Fruit fly (Drosophila melanogaster) whole organism, embryonic: ENCODE results near the gene CG13613.

Source experiments
- ATbp ChIP-seq: fragments of 200-800 bp; sonication (Bioruptor generic); optimal IDR thresholded peaks from 2 replicates; lab custom pipeline; 2017; ENCODE audit warnings: missing biosample characterization, mild to moderate bottlenecking, missing genetic modification characterization, missing genetic modification reagents
- Aef1 ChIP-seq: fragments of 200-800 bp; sonication (Bioruptor generic); IDR thresholded peaks from 3 replicates; pipeline ENCODE4 v1.3.6; 2022; ENCODE audit warnings: missing biosample characterization, missing genetic modification characterization
- B-H1 ChIP-seq: fragments of 200-800 bp; sonication (Bioruptor generic); IDR thresholded peaks from 3 replicates; pipeline ENCODE4 v1.3.6; 2022; ENCODE audit warnings: missing biosample characterization, missing genetic modification characterization
- Blimp-1 ChIP-seq: fragments of 200-800 bp; sonication (Bioruptor generic); optimal IDR thresholded peaks from 3 replicates; lab custom pipeline; 2018; ENCODE audit warnings: missing biosample characterization, missing genetic modification characterization, mild to moderate bottlenecking, moderate library complexity, missing genetic modification reagents
- CG10274 ChIP-seq: fragments of 200-800 bp; sonication (Bioruptor generic); optimal IDR thresholded peaks from 3 replicates; lab custom pipeline; 2017; ENCODE audit warnings: missing biosample characterization, mild to moderate bottlenecking, missing genetic modification characterization
- CG12391 ChIP-seq: fragments of 200-800 bp; sonication (Bioruptor generic); optimal IDR thresholded peaks from 3 replicates; lab custom pipeline; 2018; ENCODE audit warnings: missing biosample characterization, mild to moderate bottlenecking, missing genetic modification characterization, moderate library complexity
- CG13287 ChIP-seq: fragments of 200-800 bp; sonication (Bioruptor generic); IDR thresholded peaks from 2 replicates; pipeline ENCODE4 v1.3.6; 2022; ENCODE audit warnings: missing biosample characterization, missing genetic modification characterization; ENCODE audit not compliant: partially characterized antibody
- CG13424 ChIP-seq: fragments of 200-800 bp; sonication (Bioruptor generic); optimal IDR thresholded peaks from 2 replicates; lab custom pipeline; 2019; ENCODE audit warnings: missing biosample characterization, mild to moderate bottlenecking, missing genetic modification characterization, moderate library complexity
- CG13775 ChIP-seq: fragments of 200-800 bp; sonication (Bioruptor generic); optimal IDR thresholded peaks from 3 replicates; lab custom pipeline; 2017; ENCODE audit warnings: missing biosample characterization, mild to moderate bottlenecking, missing genetic modification characterization
- CG1603 ChIP-seq: fragments of 200-800 bp; sonication (Bioruptor generic); optimal IDR thresholded peaks from 2 replicates; lab custom pipeline; 2019; ENCODE audit warnings: missing biosample characterization, mild to moderate bottlenecking, missing genetic modification characterization, moderate library complexity
- CG17186 ChIP-seq: fragments of 200-800 bp; sonication (Bioruptor generic); optimal IDR thresholded peaks from 3 replicates; lab custom pipeline; 2017; ENCODE audit warnings: missing biosample characterization, missing genetic modification reagents, missing genetic modification characterization
- CG17802 ChIP-seq: fragments of 200-800 bp; sonication (Bioruptor generic); optimal IDR thresholded peaks from 2 replicates; lab custom pipeline; 2018; ENCODE audit warnings: missing biosample characterization, mild to moderate bottlenecking, missing genetic modification characterization, moderate library complexity
- CG2875 ChIP-seq: fragments of 200-800 bp; sonication (Bioruptor generic); optimal IDR thresholded peaks from 2 replicates; lab custom pipeline; 2017; ENCODE audit warnings: missing biosample characterization, mild to moderate bottlenecking, missing genetic modification characterization, missing genetic modification reagents
- CG32532 ChIP-seq: fragments of 200-800 bp; sonication (Bioruptor generic); IDR thresholded peaks from 2 replicates; pipeline ENCODE4 v1.3.6; 2022; ENCODE audit warnings: missing biosample characterization, missing genetic modification characterization
- CG3995 ChIP-seq: fragments of 200-800 bp; sonication (Bioruptor generic); optimal IDR thresholded peaks from 3 replicates; lab custom pipeline; 2016; ENCODE audit warnings: missing biosample characterization, missing genetic modification characterization
- CG4328 ChIP-seq: fragments of 200-800 bp; sonication (Bioruptor generic); optimal IDR thresholded peaks from 3 replicates; lab custom pipeline; 2017; ENCODE audit warnings: missing biosample characterization, missing genetic modification reagents, missing genetic modification characterization
- CG6272 ChIP-seq: fragments of 200-800 bp; sonication (Bioruptor generic); IDR thresholded peaks from 2 replicates; pipeline ENCODE4 v1.3.6; 2022; ENCODE audit warnings: missing biosample characterization, missing genetic modification characterization
- CG6765 ChIP-seq: fragments of 200-800 bp; sonication (Bioruptor generic); optimal IDR thresholded peaks from 3 replicates; lab custom pipeline; 2017; ENCODE audit warnings: missing biosample characterization, mild to moderate bottlenecking, missing genetic modification characterization
- CG6791 ChIP-seq: fragments of 200-800 bp; sonication (Bioruptor generic); IDR thresholded peaks from 3 replicates; pipeline ENCODE4 v1.3.6; 2022; ENCODE audit warnings: missing biosample characterization, missing genetic modification characterization; ENCODE audit not compliant: partially characterized antibody
- CG7963 ChIP-seq: fragments of 200-800 bp; sonication (Bioruptor generic); IDR thresholded peaks from 3 replicates; pipeline ENCODE4 v1.3.6; 2022; ENCODE audit warnings: missing biosample characterization, missing genetic modification characterization; ENCODE audit not compliant: partially characterized antibody
- CG9437 ChIP-seq: fragments of 200-800 bp; sonication (Bioruptor generic); optimal IDR thresholded peaks from 2 replicates; lab custom pipeline; 2018; ENCODE audit warnings: missing biosample characterization, mild to moderate bottlenecking, missing genetic modification characterization
- CTCF ChIP-seq: fragments of 200-800 bp; sonication (Bioruptor generic); optimal IDR thresholded peaks from 2 replicates; lab custom pipeline; 2017; ENCODE audit warnings: missing biosample characterization, mild to moderate bottlenecking, missing genetic modification characterization, moderate library complexity
- Dad ChIP-seq: fragments of 200-800 bp; sonication (Bioruptor generic); optimal IDR thresholded peaks from 3 replicates; lab custom pipeline; 2016; ENCODE audit warnings: missing biosample characterization, missing genetic modification characterization
- Dek ChIP-seq: fragments of 200-800 bp; sonication (Bioruptor generic); optimal IDR thresholded peaks from 3 replicates; lab custom pipeline; 2019; ENCODE audit warnings: missing biosample characterization, mild to moderate bottlenecking, missing genetic modification characterization, moderate library complexity
- Dref ChIP-seq: fragments of 200-800 bp; sonication (Bioruptor generic); IDR thresholded peaks from 2 replicates; pipeline ENCODE4 v1.3.6; 2022; ENCODE audit warnings: missing biosample characterization, missing genetic modification characterization
- E2f1 ChIP-seq: fragments of 200-800 bp; sonication (Bioruptor generic); IDR thresholded peaks from 2 replicates; pipeline ENCODE4 v1.3.6; 2022; ENCODE audit warnings: missing biosample characterization, missing genetic modification characterization
- E2f2 ChIP-seq: fragments of 200-800 bp; sonication (Bioruptor generic); IDR thresholded peaks from 2 replicates; pipeline ENCODE4 v1.3.6; 2022; ENCODE audit warnings: missing biosample characterization, missing genetic modification characterization
- Fer2 ChIP-seq: fragments of 200-800 bp; sonication (Bioruptor generic); optimal IDR thresholded peaks from 2 replicates; lab custom pipeline; 2018; ENCODE audit warnings: missing biosample characterization, mild to moderate bottlenecking, missing genetic modification characterization, moderate library complexity
- HmgZ ChIP-seq: fragments of 200-800 bp; sonication (Bioruptor generic); optimal IDR thresholded peaks from 2 replicates; lab custom pipeline; 2018; ENCODE audit warnings: missing biosample characterization, mild to moderate bottlenecking, missing genetic modification characterization
- Hmr ChIP-seq: fragments of 200-800 bp; sonication (Bioruptor generic); optimal IDR thresholded peaks from 3 replicates; lab custom pipeline; 2017; ENCODE audit warnings: mild to moderate bottlenecking, missing biosample characterization, missing genetic modification reagents, missing genetic modification characterization
- MESR4 ChIP-seq: fragments of 200-800 bp; sonication (Bioruptor generic); optimal IDR thresholded peaks from 2 replicates; lab custom pipeline; 2018; ENCODE audit warnings: missing biosample characterization, mild to moderate bottlenecking, missing genetic modification characterization, moderate library complexity
- NC2β ChIP-seq: fragments of 200-800 bp; sonication (Bioruptor generic); optimal IDR thresholded peaks from 2 replicates; lab custom pipeline; 2016; ENCODE audit warnings: missing biosample characterization, missing genetic modification characterization
- Nf-YB ChIP-seq: fragments of 200-800 bp; sonication (Bioruptor generic); optimal IDR thresholded peaks from 3 replicates; lab custom pipeline; 2019; ENCODE audit warnings: missing biosample characterization, mild to moderate bottlenecking, missing genetic modification characterization, moderate library complexity
- Spps ChIP-seq: fragments of 200-800 bp; sonication (Bioruptor generic); optimal IDR thresholded peaks from 2 replicates; lab custom pipeline; 2018; ENCODE audit warnings: missing biosample characterization, mild to moderate bottlenecking, missing genetic modification characterization
- YL-1 ChIP-seq: fragments of 200-800 bp; sonication (Bioruptor generic); optimal IDR thresholded peaks from 3 replicates; lab custom pipeline; 2017; ENCODE audit warnings: missing biosample characterization, mild to moderate bottlenecking, missing genetic modification characterization
- ap ChIP-seq: fragments of 200-800 bp; sonication (Bioruptor generic); IDR thresholded peaks from 2 replicates; pipeline ENCODE4 v1.3.6; 2022; ENCODE audit warnings: missing biosample characterization, missing genetic modification characterization
- ara ChIP-seq: fragments of 200-800 bp; sonication (Bioruptor generic); IDR thresholded peaks from 2 replicates; pipeline ENCODE4 v1.3.6; 2022; ENCODE audit warnings: missing biosample characterization, missing genetic modification characterization
- bbx ChIP-seq: fragments of 200-800 bp; sonication (Bioruptor generic); IDR thresholded peaks from 2 replicates; pipeline ENCODE4 v1.3.6; 2022; ENCODE audit warnings: missing biosample characterization, missing genetic modification characterization; ENCODE audit not compliant: partially characterized antibody
- crol ChIP-seq: fragments of 200-800 bp; sonication (Bioruptor generic); IDR thresholded peaks from 2 replicates; pipeline ENCODE4 v1.3.6; 2022; ENCODE audit warnings: missing biosample characterization, missing genetic modification characterization
- hth ChIP-seq: fragments of >200 bp; optimal IDR thresholded peaks from 2 replicates; lab custom pipeline; 2017; ENCODE audit warnings: inconsistent platforms
- kah ChIP-seq: fragments of 200-800 bp; sonication (Bioruptor generic); optimal IDR thresholded peaks from 2 replicates; lab custom pipeline; 2018; ENCODE audit warnings: missing biosample characterization, mild to moderate bottlenecking, missing genetic modification characterization
- nerfin-1 ChIP-seq: fragments of 200-800 bp; sonication (Bioruptor generic); optimal IDR thresholded peaks from 3 replicates; lab custom pipeline; 2019; ENCODE audit warnings: missing biosample characterization, mild to moderate bottlenecking, missing genetic modification characterization, moderate library complexity
- pb ChIP-seq: fragments of 200-800 bp; sonication (Bioruptor generic); optimal IDR thresholded peaks from 3 replicates; lab custom pipeline; 2016; ENCODE audit warnings: missing biosample characterization, missing genetic modification characterization
- phol ChIP-seq: fragments of 200-800 bp; sonication (Bioruptor generic); optimal IDR thresholded peaks from 3 replicates; lab custom pipeline; 2018; ENCODE audit warnings: missing biosample characterization, mild to moderate bottlenecking, missing genetic modification characterization, moderate library complexity
- ranshi ChIP-seq: fragments of 200-800 bp; sonication (Bioruptor generic); IDR thresholded peaks from 2 replicates; pipeline ENCODE4 v1.3.6; 2022; ENCODE audit warnings: missing biosample characterization, missing genetic modification characterization
- rib ChIP-seq: fragments of 200-800 bp; sonication (Bioruptor generic); IDR thresholded peaks from 2 replicates; pipeline ENCODE4 v1.3.6; 2022; ENCODE audit warnings: missing biosample characterization, missing genetic modification characterization
- ro ChIP-seq: fragments of 200-800 bp; sonication (Bioruptor generic); IDR thresholded peaks from 2 replicates; pipeline ENCODE4 v1.3.6; 2022; ENCODE audit warnings: missing biosample characterization, missing genetic modification characterization
- sens-2 ChIP-seq: fragments of 200-800 bp; sonication (Bioruptor generic); IDR thresholded peaks from 2 replicates; pipeline ENCODE4 v1.3.6; 2022; ENCODE audit warnings: missing biosample characterization, missing genetic modification characterization
- sna ChIP-seq: fragments of 200-800 bp; sonication (Bioruptor generic); IDR thresholded peaks from 2 replicates; pipeline ENCODE4 v1.3.6; 2022; ENCODE audit warnings: missing biosample characterization, missing genetic modification characterization; ENCODE audit not compliant: partially characterized antibody
- tna ChIP-seq: fragments of 200-800 bp; sonication (Bioruptor generic); IDR thresholded peaks from 2 replicates; pipeline ENCODE4 v1.3.6; 2022; ENCODE audit warnings: missing biosample characterization, missing genetic modification characterization; ENCODE audit not compliant: partially characterized antibody
- tx ChIP-seq: fragments of 200-800 bp; sonication (Bioruptor generic); optimal IDR thresholded peaks from 2 replicates; lab custom pipeline; 2016; ENCODE audit warnings: missing biosample characterization, missing genetic modification characterization
- vfl ChIP-seq: fragments of 200-800 bp; sonication (Bioruptor generic); optimal IDR thresholded peaks from 2 replicates; lab custom pipeline; 2016; ENCODE audit warnings: missing biosample characterization, missing genetic modification characterization

Gene CG13613

DNA sequence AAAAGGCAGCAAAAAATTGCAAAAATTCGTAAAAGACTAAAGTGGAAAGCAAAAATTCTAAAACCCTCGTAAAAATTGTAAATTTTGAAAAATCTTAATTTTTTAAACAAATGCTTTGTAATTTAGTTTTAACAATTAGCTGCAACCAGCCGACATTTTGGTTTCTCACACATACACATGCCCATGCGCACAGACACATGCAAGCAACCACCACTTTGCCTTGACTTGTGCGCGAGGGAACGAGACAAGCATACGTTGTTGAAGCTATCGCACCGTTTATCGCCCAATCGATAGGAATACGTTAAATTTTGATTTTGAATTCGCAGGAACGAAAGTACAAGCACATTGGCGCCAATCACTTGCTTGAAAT lies 45.0 kb upstream of the CG13613 start (continued):
- no peak for TF ChIP-seq CG9437
- no peak for TF ChIP-seq ranshi (GFP tag; lab: Robert Waterston, UW)
- no peak for TF ChIP-seq nerfin-1 (tag; lab: Kevin White, UChicago)
- TF ChIP-seq phol = peak; percentile 98
- TF ChIP-seq CG7963 = peak; percentile 46; the same call in 1 of the 3 replicates
- TF ChIP-seq tna (GFP tag; lab: Robert Waterston, UW) = peak; percentile 75
- TF ChIP-seq pb = no peak
- TF ChIP-seq Blimp-1 (GFP tag; lab: Kevin White, UChicago) = no peak
- peak; percentile 79 for TF ChIP-seq CG13287 (GFP tag; lab: Robert Waterston, UW)
- TF ChIP-seq Hmr (GFP tag; lab: Kevin White, UChicago) = no peak
- TF ChIP-seq ro (GFP tag; lab: Robert Waterston, UW) = no peak
- no peak for TF ChIP-seq kah (GFP tag; lab: Kevin White, UChicago)
- no peak for TF ChIP-seq rib
- no peak for TF ChIP-seq E2f1 (GFP tag; lab: Robert Waterston, UW)
- no peak for TF ChIP-seq CTCF
- TF ChIP-seq CG10274 (GFP tag; lab: Kevin White, UChicago) = no peak
- TF ChIP-seq Spps (tag; lab: Kevin White, UChicago) = no peak
- TF ChIP-seq ATbp = no peak
- peak; percentile 83 for TF ChIP-seq YL-1 (GFP tag; lab: Kevin White, UChicago)
- no peak for TF ChIP-seq Nf-YB
- TF ChIP-seq CG3995 (GFP tag; lab: Kevin White, UChicago) = no peak
- TF ChIP-seq CG6765 (GFP tag; lab: Kevin White, UChicago) = no peak
- peak; percentile 87 for TF ChIP-seq Dref (GFP tag; lab: Robert Waterston, UW)
- TF ChIP-seq CG17186 (GFP tag; lab: Kevin White, UChicago) = peak; percentile 41
- no peak for TF ChIP-seq CG2875 (GFP tag; lab: Kevin White, UChicago)
- TF ChIP-seq CG6791 (GFP tag; lab: Robert Waterston, UW) = peak; percentile 81
- peak; percentile 84 for TF ChIP-seq bbx (GFP tag; lab: Robert Waterston, UW)
- TF ChIP-seq CG4328 (GFP tag; lab: Kevin White, UChicago) = no peak
- TF ChIP-seq ap (GFP tag; lab: Robert Waterston, UW) = no peak
- TF ChIP-seq B-H1 = no peak
- no peak for TF ChIP-seq hth
- TF ChIP-seq, all 482 proteins: peak for 84

dm6 chr3R:24333182-24333808 lies 32.1 kb upstream of the CG13613 start, which contains the start of the genes Rrp5 and Dis3:
Rrp5 (minus strand) TSS chr3R:24333316.
Dis3 (plus strand) TSS chr3R:24333433.
- TF ChIP-seq Aef1 (GFP tag; lab: Robert Waterston, UW) = no peak
- TF ChIP-seq CG12391 (tag; lab: Kevin White, UChicago) = no peak
- TF ChIP-seq tx (GFP tag; lab: Kevin White, UChicago) = peak; percentile 17
- peak; percentile 19 for TF ChIP-seq Dad (GFP tag; lab: Kevin White, UChicago)
- peak; percentile 42 for TF ChIP-seq CG13775 (GFP tag; lab: Kevin White, UChicago)
- TF ChIP-seq CG1603 (tag; lab: Kevin White, UChicago) = peak; percentile 94
- TF ChIP-seq Fer2 (tag; lab: Kevin White, UChicago) = no peak
- no peak for TF ChIP-seq Dek (tag; lab: Kevin White, UChicago)
- no peak for TF ChIP-seq vfl (GFP tag; lab: Kevin White, UChicago)
- peak; percentile 55 for TF ChIP-seq CG6272
- peak; percentile 52 for TF ChIP-seq sens-2 (GFP tag; lab: Robert Waterston, UW)
- TF ChIP-seq HmgZ = peak; percentile 84
- TF ChIP-seq sna (GFP tag; lab: Robert Waterston, UW) = 0 out of 2 replicates have a peak, but pooled peaks have one; percentile 30
- TF ChIP-seq NC2β = peak; percentile 59
- peak; percentile 87 for TF ChIP-seq CG17186 (GFP tag; lab: Kevin White, UChicago)
- peak; percentile 65 for TF ChIP-seq CG32532 (GFP tag; lab: Robert Waterston, UW)
- no peak for TF ChIP-seq crol (GFP tag; lab: Robert Waterston, UW)
- 0 out of 2 replicates have a peak, but pooled peaks have one; percentile 50 for TF ChIP-seq ara (GFP tag; lab: Robert Waterston, UW)
- TF ChIP-seq CG17802 (tag; lab: Kevin White, UChicago) = peak; percentile 100
- no peak for TF ChIP-seq CG13424 (tag; lab: Kevin White, UChicago)
- TF ChIP-seq E2f2 = peak; percentile 67
- peak; percentile 86 for TF ChIP-seq MESR4 (GFP tag; lab: Kevin White, UChicago)
